Worm (Caenorhabditis elegans): ENCODE measurements around the gene pigm-1.

ce11 chrII:11305627-11306449 is 42.4 kb upstream of the pigm-1 start, which contains the start of gene rsf-1:
- no peak for TF ChIP-seq unc-62 (GFP tag; optimal IDR thresholded peaks at IDR 0.05)
- TF ChIP-seq mab-5 (tag; optimal IDR thresholded peaks at IDR 0.05): no peak
- TF ChIP-seq snpc-4 (tag; optimal IDR thresholded peaks at IDR 0.05): no peak
- TF ChIP-seq pha-4 (tag; optimal IDR thresholded peaks at IDR 0.05): peak; percentile 85
- no peak for TF ChIP-seq ztf-11 (tag; optimal IDR thresholded peaks at IDR 0.05)
- TF ChIP-seq lin-13 (tag; optimal IDR thresholded peaks at IDR 0.05): no peak
- TF ChIP-seq cnd-1 (tag; optimal IDR thresholded peaks at IDR 0.05): no peak
- TF ChIP-seq elt-3 (tag; optimal IDR thresholded peaks at IDR 0.05): no peak
- TF ChIP-seq sptf-1 (tag; optimal IDR thresholded peaks at IDR 0.05): peak; percentile 18
- TF ChIP-seq sem-2 (GFP tag; optimal IDR thresholded peaks at IDR 0.05): no peak
- TF ChIP-seq nhr-28 (tag; optimal IDR thresholded peaks at IDR 0.05): no peak
- TF ChIP-seq blmp-1 (tag; optimal IDR thresholded peaks at IDR 0.05): no peak
- TF ChIP-seq elt-1 (tag; optimal IDR thresholded peaks at IDR 0.05; ENCODE audit: borderline replicate concordance, insufficient read depth): no peak

Measured in whole organism, mixed stage, embryonic.